Worm (Caenorhabditis elegans): ENCODE measurements around the gene F54D12.2.

DNA sequence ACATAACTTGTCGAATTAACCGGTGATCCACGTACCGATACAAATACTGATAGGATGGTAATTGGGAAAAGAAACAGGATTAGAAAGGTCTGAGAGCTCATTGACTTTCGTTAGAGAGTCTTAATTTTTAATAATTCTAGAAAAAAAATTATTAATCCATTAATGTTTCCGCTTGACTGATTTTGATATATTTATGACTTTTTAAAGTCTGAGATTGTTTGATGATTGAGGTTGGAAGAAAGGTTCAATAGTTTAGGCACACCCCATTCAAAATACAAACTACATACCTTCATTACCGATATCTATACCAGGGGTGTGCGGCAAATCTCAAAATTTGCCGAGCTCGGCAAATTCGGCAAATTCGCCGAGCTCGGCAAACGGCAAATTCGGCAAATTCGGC, 20.2 kb upstream of the F54D12.2 start, which contains the start of gene F54D12.10:
- no peak for TF ChIP-seq hrde-1 (tag; optimal IDR thresholded peaks at IDR 0.05; ENCODE audit: borderline replicate concordance)
- no peak for TF ChIP-seq ama-1 (optimal IDR thresholded peaks at IDR 0.05)
- TF ChIP-seq ama-1 (GFP tag; optimal IDR thresholded peaks at IDR 0.05): no peak
- no peak for TF ChIP-seq madf-3 (GFP tag; IDR thresholded peaks at IDR 0.05)
- no peak for TF ChIP-seq hlh-26 (GFP tag; conservative IDR thresholded peaks at IDR 0.05)
- no peak for TF ChIP-seq lir-1 (GFP tag; conservative IDR thresholded peaks at IDR 0.05)
- no peak for TF ChIP-seq Y67H2A.10 (GFP tag; conservative IDR thresholded peaks at IDR 0.05)
- no peak for TF ChIP-seq B0035.1 (tag; optimal IDR thresholded peaks at IDR 0.05)
- TF ChIP-seq aptf-3 (GFP tag; IDR thresholded peaks at IDR 0.05): no peak
